Worm (Caenorhabditis elegans) whole organism, early embryonic: ENCODE measurements around the gene sur-5.

ENCODE experiments used
- B0310.2 ChIP-seq: sonication (generic microtip); optimal IDR thresholded peaks from 2 replicates; lab custom pipeline; 2016; ENCODE audit warnings: mild to moderate bottlenecking, missing genetic modification characterization, missing compliant biosample characterization
- F13C5.2 ChIP-seq: sonication (generic microtip); optimal IDR thresholded peaks from 2 replicates; lab custom pipeline; 2017; ENCODE audit warnings: mild to moderate bottlenecking, missing genetic modification characterization, inconsistent platforms, missing compliant biosample characterization
- aly-1 ChIP-seq: sonication (generic microtip); optimal IDR thresholded peaks from 2 replicates; lab custom pipeline; 2016; ENCODE audit warnings: missing genetic modification characterization, missing compliant biosample characterization
- ama-1 ChIP-seq: fragments of 150-350 bp; optimal IDR thresholded peaks from 2 replicates; lab custom pipeline; 2014
- ceh-13 ChIP-seq: fragments of 200-800 bp; sonication (Bioruptor generic); optimal IDR thresholded peaks from 2 replicates; lab custom pipeline; 2018; ENCODE audit warnings: mild to moderate bottlenecking, missing genetic modification characterization, missing compliant biosample characterization
- ceh-36 ChIP-seq: sonication (generic microtip); optimal IDR thresholded peaks from 2 replicates; lab custom pipeline; 2016; ENCODE audit warnings: missing genetic modification characterization, inconsistent platforms, missing compliant biosample characterization
- ets-7 ChIP-seq: sonication (generic microtip); optimal IDR thresholded peaks from 2 replicates; lab custom pipeline; 2016; ENCODE audit warnings: missing genotype, missing genetic modification characterization, missing compliant biosample characterization
- flt-1 ChIP-seq: fragments of 200-800 bp; sonication (Bioruptor generic); IDR thresholded peaks from 2 replicates; pipeline ENCODE4 v1.3.6; 2022; ENCODE audit warnings: missing genetic modification characterization, missing compliant biosample characterization
- hmbx-1 ChIP-seq: sonication (generic microtip); optimal IDR thresholded peaks from 2 replicates; lab custom pipeline; 2016; ENCODE audit warnings: mild to moderate bottlenecking, missing genetic modification characterization, missing compliant biosample characterization
- hmg-4 ChIP-seq: fragments of 200-800 bp; sonication (Bioruptor generic); optimal IDR thresholded peaks from 2 replicates; lab custom pipeline; 2018; ENCODE audit warnings: mild to moderate bottlenecking, missing genetic modification characterization, missing compliant biosample characterization
- hnd-1 ChIP-seq: sonication (generic microtip); optimal IDR thresholded peaks from 2 replicates; lab custom pipeline; 2016; ENCODE audit warnings: missing genetic modification characterization, missing compliant biosample characterization
- pes-1 ChIP-seq: fragments of 200-800 bp; sonication (Bioruptor generic); IDR thresholded peaks from 2 replicates; pipeline ENCODE4 v1.3.6; 2022; ENCODE audit warnings: missing genetic modification reagents, missing genetic modification characterization, missing compliant biosample characterization
- scrt-1 ChIP-seq: fragments of 200-800 bp; sonication (Bioruptor generic); IDR thresholded peaks from 2 replicates; pipeline ENCODE4 v1.3.6; 2022; ENCODE audit warnings: missing genetic modification characterization, missing compliant biosample characterization
- sea-1 ChIP-seq: fragments of 200-800 bp; sonication (Bioruptor generic); conservative IDR thresholded peaks from 2 replicates; pipeline ENCODE4 v1.3.6; 2022; ENCODE audit warnings: missing genetic modification characterization, missing compliant biosample characterization
- tbx-11 ChIP-seq: fragments of 200-800 bp; sonication (Bioruptor generic); IDR thresholded peaks from 2 replicates; pipeline ENCODE4 v1.3.6; 2022; ENCODE audit warnings: missing genetic modification characterization, missing compliant biosample characterization
- tbx-37 ChIP-seq: fragments of 200-800 bp; sonication (Bioruptor generic); conservative IDR thresholded peaks from 2 replicates; pipeline ENCODE4 v1.3.6; 2022; ENCODE audit warnings: missing genetic modification reagents, missing genetic modification characterization, missing compliant biosample characterization
- tra-4 ChIP-seq: sonication (generic microtip); optimal IDR thresholded peaks from 2 replicates; lab custom pipeline; 2017; ENCODE audit warnings: missing genetic modification characterization, missing compliant biosample characterization

Gene sur-5

ce11 chrX:7264591-7265306, 40.6 kb downstream of the sur-5 start:
- no peak for TF ChIP-seq tra-4 (tag; lab: Kevin White, UChicago)
- no peak for TF ChIP-seq ceh-36 (tag; lab: Kevin White, UChicago)
- peak; percentile 3 for TF ChIP-seq ceh-13 (GFP tag; lab: Kevin White, UChicago)
- peak; percentile 63; the same call in 1 of the 2 replicates for TF ChIP-seq flt-1 (GFP tag; lab: Robert Waterston, UW)
- no peak for TF ChIP-seq hnd-1 (tag; lab: Kevin White, UChicago)
- TF ChIP-seq B0310.2 (tag; lab: Kevin White, UChicago): no peak
- TF ChIP-seq ama-1 (lab: Kevin White, UChicago): no peak
- TF ChIP-seq tbx-11 (GFP tag; lab: Robert Waterston, UW): no peak
- peak; percentile 91 for TF ChIP-seq hmg-4 (GFP tag; lab: Kevin White, UChicago)
- TF ChIP-seq pes-1 (GFP tag; lab: Robert Waterston, UW): no peak
- TF ChIP-seq F13C5.2 (tag; lab: Kevin White, UChicago): peak; percentile 73
- 0 out of 2 replicates have a peak, but pooled peaks have one; percentile 34 for TF ChIP-seq tbx-37 (GFP tag; lab: Robert Waterston, UW)
- TF ChIP-seq hmbx-1 (tag; lab: Kevin White, UChicago): no peak
- peak; percentile 32 for TF ChIP-seq ets-7 (tag; lab: Kevin White, UChicago)
- TF ChIP-seq scrt-1 (GFP tag; lab: Robert Waterston, UW): no peak
- TF ChIP-seq sea-1 (GFP tag; lab: Robert Waterston, UW): peak; percentile 64; the same call in 1 of the 2 replicates
- TF ChIP-seq aly-1 (tag; lab: Kevin White, UChicago): peak; percentile 25

ce11 chrX:7260327-7261019, 44.9 kb downstream of the sur-5 start, which contains the start of gene lact-1:
TSS of gene lact-1 (minus strand) at chrX:7260377.
- TF ChIP-seq pes-1 (GFP tag; lab: Robert Waterston, UW): no peak
- no peak for TF ChIP-seq scrt-1 (GFP tag; lab: Robert Waterston, UW)

ce11 chrX:7256891-7257290, 48.5 kb downstream of the sur-5 start, which contains the start of gene F46H5.5:
TSS of gene F46H5.5 (minus strand) at chrX:7256991.
- no peak for TF ChIP-seq pes-1 (GFP tag; lab: Robert Waterston, UW)
- TF ChIP-seq aly-1 (tag; lab: Kevin White, UChicago): no peak
- no peak for TF ChIP-seq ama-1 (lab: Kevin White, UChicago)
- no peak for TF ChIP-seq ceh-13 (GFP tag; lab: Kevin White, UChicago)
- TF ChIP-seq flt-1 (GFP tag; lab: Robert Waterston, UW): no peak
- no peak for TF ChIP-seq tra-4 (tag; lab: Kevin White, UChicago)
- no peak for TF ChIP-seq ets-7 (tag; lab: Kevin White, UChicago)
- TF ChIP-seq ceh-36 (tag; lab: Kevin White, UChicago): no peak
- no peak for TF ChIP-seq F13C5.2 (tag; lab: Kevin White, UChicago)
- no peak for TF ChIP-seq tbx-37 (GFP tag; lab: Robert Waterston, UW)
- TF ChIP-seq scrt-1 (GFP tag; lab: Robert Waterston, UW): no peak
- no peak for TF ChIP-seq sea-1 (GFP tag; lab: Robert Waterston, UW)
- no peak for TF ChIP-seq hnd-1 (tag; lab: Kevin White, UChicago)
- no peak for TF ChIP-seq B0310.2 (tag; lab: Kevin White, UChicago)
- TF ChIP-seq tbx-11 (GFP tag; lab: Robert Waterston, UW): no peak
- TF ChIP-seq hmbx-1 (tag; lab: Kevin White, UChicago): no peak

- TF ChIP-seq F13C5.2 (tag; lab: Kevin White, UChicago) (peak; percentile 53), hnd-1 (tag; lab: Kevin White, UChicago) (no peak), tra-4 (tag; lab: Kevin White, UChicago) (no peak), scrt-1 (GFP tag; lab: Robert Waterston, UW) (0 out of 2 replicates have a peak, but pooled peaks have one; percentile 21)
Observed at ce11 chrX:7254558-7254957, 50.8 kb downstream of the sur-5 start, which contains the start of gene F46H5.4. TSS of gene F46H5.4 (minus strand) at chrX:7254610.
